Worm (Caenorhabditis elegans) whole organism, L1 larva: ENCODE results near the gene K11E4.1.

Experiments
- ama-1 ChIP-seq: fragments of 150-350 bp; optimal IDR thresholded peaks from 2 replicates; lab custom pipeline; 2014
- ceh-82 ChIP-seq, 3 experiments: fragments of 150-350 bp in 1 of 3; sonication (generic microtip) in 2 of 3; optimal IDR thresholded peaks; 2 replicates each; lab custom pipeline; 2014 to 2017; ENCODE audit warnings: missing biosample characterization in 3 of 3, missing genetic modification characterization in 3 of 3
- lin-15B ChIP-seq: fragments of 150-350 bp; sonication (generic microtip); optimal IDR thresholded peaks from 3 replicates; lab custom pipeline; 2014; ENCODE audit warnings: missing biosample characterization, missing genetic modification characterization
- lin-35 ChIP-seq, 2 experiments: fragments of 150-350 bp; optimal IDR thresholded peaks; 2 replicates each; lab custom pipeline; 2014; ENCODE audit warnings: missing biosample characterization in 2 of 2, missing genetic modification characterization in 2 of 2, missing genetic modification reagents in 2 of 2
- nhr-11 ChIP-seq: fragments of 150-350 bp; optimal IDR thresholded peaks from 2 replicates; lab custom pipeline; 2014; ENCODE audit warnings: missing biosample characterization, missing genetic modification characterization
- nhr-12 ChIP-seq: sonication (generic microtip); optimal IDR thresholded peaks from 2 replicates; lab custom pipeline; 2017; ENCODE audit warnings: missing biosample characterization, missing genetic modification characterization
- nhr-85 ChIP-seq: sonication (generic microtip); peaks from one replicate; lab custom pipeline; 2016; ENCODE audit warnings: missing genetic modification characterization, inconsistent platforms, missing compliant biosample characterization
- pag-3 ChIP-seq: sonication (generic microtip); optimal IDR thresholded peaks from 2 replicates; lab custom pipeline; 2017; ENCODE audit warnings: missing genetic modification characterization, mild to moderate bottlenecking, missing compliant biosample characterization, antibody characterized with exemption, borderline replicate concordance; ENCODE audit not compliant: insufficient read depth
- skn-1 ChIP-seq: fragments of 150-350 bp; optimal IDR thresholded peaks from 2 replicates; lab custom pipeline; 2014; ENCODE audit warnings: missing biosample characterization, missing genetic modification characterization
- snu-23 ChIP-seq: sonication (generic microtip); optimal IDR thresholded peaks from 2 replicates; lab custom pipeline; 2016; ENCODE audit warnings: missing genetic modification characterization, missing compliant biosample characterization

- TF ChIP-seq pag-3 (tag; lab: Kevin White, UChicago) (no peak), lin-35 (GFP tag; optimal IDR thresholded peaks at IDR 0.05; lab: Kevin White, UChicago) (no peak), nhr-11 (no peak), nhr-85 (tag; lab: Kevin White, UChicago) (no peak), ceh-82 (tag; optimal IDR thresholded peaks at IDR 0.05; lab: Kevin White, UChicago) (no peak), snu-23 (GFP tag; lab: Kevin White, UChicago) (no peak), lin-15B (tag; lab: Kevin White, UChicago) (no peak), skn-1 (tag; lab: Kevin White, UChicago) (no peak), nhr-12 (no peak), ama-1 (lab: Kevin White, UChicago) (no peak)
Measured at ce11 chrX:13668728-13669127, 45.2 kb upstream of the K11E4.1 start, which contains the start of gene C04A11.2.
